Fruit fly (Drosophila melanogaster): ENCODE measurements around the gene CG45064.

The CG45064 gene

dm6 chrX:14840417-14840872, 41.9 kb downstream of the CG45064 start:
- TF ChIP-seq CG10366 (GFP tag; IDR thresholded peaks at IDR 0.05) = peak; percentile 8; the same call in 1 of the 2 replicates
- TF ChIP-seq dimm (GFP tag; IDR thresholded peaks at IDR 0.05) = 0 out of 2 replicates have a peak, but pooled peaks have one; percentile 18
- TF ChIP-seq CG9932 (GFP tag; IDR thresholded peaks at IDR 0.05) = peak; percentile 54
- TF ChIP-seq CG2120 (GFP tag; optimal IDR thresholded peaks at IDR 0.05) = peak; percentile 0
- TF ChIP-seq lola (GFP tag; optimal IDR thresholded peaks at IDR 0.05) = peak in 1 of 3 experiments; percentile 34
- peak; percentile 29 for TF ChIP-seq CG4424 (GFP tag; optimal IDR thresholded peaks at IDR 0.05)
- peak; percentile 3 for TF ChIP-seq Nf-YB (GFP tag; optimal IDR thresholded peaks at IDR 0.05)
- no peak for TF ChIP-seq z (GFP tag; IDR thresholded peaks at IDR 0.05)
- 0 out of 2 replicates have a peak, but pooled peaks have one; percentile 6 for TF ChIP-seq ranshi (GFP tag; IDR thresholded peaks at IDR 0.05)
- TF ChIP-seq CG9437 (GFP tag; optimal IDR thresholded peaks at IDR 0.05) = no peak
- peak; percentile 41; the same call in 1 of the 3 replicates for TF ChIP-seq Dbx (GFP tag; IDR thresholded peaks at IDR 0.05)
- peak; percentile 73 for TF ChIP-seq CG11504 (tag; optimal IDR thresholded peaks at IDR 0.05)
- TF ChIP-seq CG11695 (GFP tag; IDR thresholded peaks at IDR 0.05) = peak; percentile 70; the same call in 2 of the 3 replicates
- TF ChIP-seq oc (tag; optimal IDR thresholded peaks at IDR 0.05) = peak; percentile 1
- TF ChIP-seq CG30020 (tag; optimal IDR thresholded peaks at IDR 0.05) = no peak
- TF ChIP-seq CG1602 (GFP tag; optimal IDR thresholded peaks at IDR 0.05) = peak; percentile 16
- TF ChIP-seq tna (GFP tag; IDR thresholded peaks at IDR 0.05; ENCODE audit: partially characterized antibody) = no peak
- peak; percentile 27; the same call in 1 of the 2 replicates for TF ChIP-seq al (GFP tag; IDR thresholded peaks at IDR 0.05)
- TF ChIP-seq Meics (GFP tag; optimal IDR thresholded peaks at IDR 0.05) = peak; percentile 62
- peak; percentile 7 for TF ChIP-seq CG15601 (tag; optimal IDR thresholded peaks at IDR 0.05)
- no peak for TF ChIP-seq stc (GFP tag; IDR thresholded peaks at IDR 0.05)
- TF ChIP-seq CG18599 (GFP tag; optimal IDR thresholded peaks at IDR 0.05) = peak; percentile 41
- peak; percentile 58 for TF ChIP-seq row (GFP tag; IDR thresholded peaks at IDR 0.05)
- peak; percentile 62; the same call in 1 of the 2 replicates for TF ChIP-seq Xrp1 (GFP tag; IDR thresholded peaks at IDR 0.05)
- TF ChIP-seq CG9727 (GFP tag; optimal IDR thresholded peaks at IDR 0.05) = peak; percentile 28
- TF ChIP-seq CG32772 (GFP tag; IDR thresholded peaks at IDR 0.05) = peak; percentile 23; the same call in 1 of the 2 replicates
- TF ChIP-seq CG30403 (GFP tag; optimal IDR thresholded peaks at IDR 0.05) = peak; percentile 27
- TF ChIP-seq lmd (GFP tag; IDR thresholded peaks at IDR 0.05) = peak; percentile 47; the same call in 1 of the 2 replicates
- TF ChIP-seq CG3281 (GFP tag; optimal IDR thresholded peaks at IDR 0.05) = peak; percentile 6
- TF ChIP-seq sim (GFP tag; IDR thresholded peaks at IDR 0.05) = no peak
- TF ChIP-seq slbo (GFP tag; IDR thresholded peaks at IDR 0.05) = peak; percentile 75
- TF ChIP-seq CG17359 (tag; optimal IDR thresholded peaks at IDR 0.05) = peak; percentile 41
- no peak for TF ChIP-seq Awh (GFP tag; IDR thresholded peaks at IDR 0.05)
- peak; percentile 2 for TF ChIP-seq nerfin-1 (tag; optimal IDR thresholded peaks at IDR 0.05)
- TF ChIP-seq dmrt99B (tag; optimal IDR thresholded peaks at IDR 0.05) = peak; percentile 56
- TF ChIP-seq Fer3 (tag; optimal IDR thresholded peaks at IDR 0.05) = peak; percentile 60
- no peak for TF ChIP-seq CG6272 (GFP tag; IDR thresholded peaks at IDR 0.05)
- peak; percentile 38 for TF ChIP-seq az2 (GFP tag; optimal IDR thresholded peaks at IDR 0.05)
- TF ChIP-seq nau (GFP tag; optimal IDR thresholded peaks at IDR 0.05) = no peak
- TF ChIP-seq PHDP (tag; optimal IDR thresholded peaks at IDR 0.05) = peak; percentile 63
- TF ChIP-seq Hr39 (optimal IDR thresholded peaks at IDR 0.05) = no peak
- peak; percentile 55 for TF ChIP-seq fd96Cb (tag; optimal IDR thresholded peaks at IDR 0.05)
- TF ChIP-seq pan (optimal IDR thresholded peaks at IDR 0.05) = no peak
- TF ChIP-seq pan (GFP tag; optimal IDR thresholded peaks at IDR 0.05 in 1 of 2, IDR thresholded peaks at IDR 0.05 in 1 of 2) = peak in 1 of 2 experiments; percentile 58
- no peak for TF ChIP-seq sqz (GFP tag; optimal IDR thresholded peaks at IDR 0.05)
- TF ChIP-seq tgo (GFP tag; IDR thresholded peaks at IDR 0.05) = peak; percentile 56; the same call in 2 of the 3 replicates
- TF ChIP-seq ind (GFP tag; optimal IDR thresholded peaks at IDR 0.05) = peak; percentile 20
- TF ChIP-seq CG18619 (GFP tag; optimal IDR thresholded peaks at IDR 0.05) = peak; percentile 22
- peak; percentile 22 for TF ChIP-seq Hr3 (GFP tag; optimal IDR thresholded peaks at IDR 0.05)
- TF ChIP-seq CG12942 (GFP tag; optimal IDR thresholded peaks at IDR 0.05) = no peak
- peak; percentile 26 for TF ChIP-seq CG17385 (GFP tag; optimal IDR thresholded peaks at IDR 0.05)
